Worm (Caenorhabditis elegans) whole organism, L2 larva: ENCODE results near the gene nhr-156.

Experiments
- C34F6.9 ChIP-seq: fragments of 150-350 bp; optimal IDR thresholded peaks from 2 replicates; lab custom pipeline; 2014; ENCODE audit warnings: missing biosample characterization, missing genetic modification characterization
- F13H6.1 ChIP-seq: sonication (generic microtip); optimal IDR thresholded peaks from 2 replicates; lab custom pipeline; 2016; ENCODE audit warnings: missing genetic modification characterization, missing compliant biosample characterization
- alr-1 ChIP-seq: fragments of 150-350 bp; optimal IDR thresholded peaks from 2 replicates; lab custom pipeline; 2014; ENCODE audit warnings: missing biosample characterization, missing genetic modification characterization
- aly-2 ChIP-seq: fragments of 150-350 bp; optimal IDR thresholded peaks from 2 replicates; lab custom pipeline; 2014; ENCODE audit warnings: missing biosample characterization, missing genetic modification characterization
- ama-1 ChIP-seq: fragments of 150-350 bp; optimal IDR thresholded peaks from 2 replicates; lab custom pipeline; 2018; ENCODE audit warnings: inconsistent platforms
- ceh-16 ChIP-seq: fragments of 150-350 bp; optimal IDR thresholded peaks from 2 replicates; lab custom pipeline; 2014; ENCODE audit warnings: missing biosample characterization, missing genetic modification characterization
- ceh-82 ChIP-seq: fragments of 150-350 bp; optimal IDR thresholded peaks from 2 replicates; lab custom pipeline; 2014; ENCODE audit warnings: missing biosample characterization, missing genetic modification characterization
- crh-2 ChIP-seq: sonication (generic microtip); optimal IDR thresholded peaks from 2 replicates; lab custom pipeline; 2017; ENCODE audit warnings: missing biosample characterization, missing genetic modification characterization
- dmd-4 ChIP-seq: sonication (generic microtip); optimal IDR thresholded peaks from 2 replicates; lab custom pipeline; 2017; ENCODE audit warnings: missing biosample characterization, missing genetic modification characterization
- egl-27 ChIP-seq: sonication (generic microtip); optimal IDR thresholded peaks from 3 replicates; lab custom pipeline; 2017; ENCODE audit warnings: missing biosample characterization, missing genetic modification reagents, missing genetic modification characterization
- fos-1 ChIP-seq: fragments of 150-350 bp; optimal IDR thresholded peaks from 2 replicates; lab custom pipeline; 2014; ENCODE audit warnings: missing biosample characterization, missing genetic modification characterization
- gmeb-1 ChIP-seq: fragments of 150-350 bp; optimal IDR thresholded peaks from 2 replicates; lab custom pipeline; 2014; ENCODE audit warnings: missing biosample characterization, missing genetic modification characterization
- lin-11 ChIP-seq: fragments of 150-350 bp; sonication (generic microtip); optimal IDR thresholded peaks from 2 replicates; lab custom pipeline; 2014; ENCODE audit warnings: missing biosample characterization, missing genetic modification characterization, inconsistent platforms, mixed read lengths
- lin-13 ChIP-seq: fragments of 150-350 bp; optimal IDR thresholded peaks from 2 replicates; lab custom pipeline; 2014; ENCODE audit warnings: missing biosample characterization, missing genetic modification reagents, missing genetic modification characterization
- mab-5 ChIP-seq: fragments of 150-350 bp; optimal IDR thresholded peaks from 2 replicates; lab custom pipeline; 2014; ENCODE audit warnings: missing biosample characterization, missing genetic modification characterization
- mdl-1 ChIP-seq, 2 experiments: fragments of 150-350 bp in 1 of 2; sonication (generic microtip) in 1 of 2; optimal IDR thresholded peaks; 2 replicates each; lab custom pipeline; 2017; ENCODE audit warnings: missing biosample characterization in 2 of 2, missing genetic modification characterization in 2 of 2
- nhr-10 ChIP-seq: sonication (generic microtip); optimal IDR thresholded peaks from 2 replicates; lab custom pipeline; 2017; ENCODE audit warnings: missing biosample characterization, missing genetic modification characterization
- nhr-11 ChIP-seq: fragments of 150-350 bp; optimal IDR thresholded peaks from 2 replicates; lab custom pipeline; 2014; ENCODE audit warnings: missing biosample characterization, missing genetic modification characterization
- nhr-12 ChIP-seq: fragments of 150-350 bp; optimal IDR thresholded peaks from 2 replicates; lab custom pipeline; 2014; ENCODE audit warnings: missing biosample characterization, missing genetic modification characterization
- nhr-129 ChIP-seq: fragments of 150-350 bp; optimal IDR thresholded peaks from 2 replicates; lab custom pipeline; 2014; ENCODE audit warnings: missing biosample characterization, missing genetic modification characterization
- nhr-21 ChIP-seq: fragments of 150-350 bp; optimal IDR thresholded peaks from 2 replicates; lab custom pipeline; 2014; ENCODE audit warnings: missing biosample characterization, missing genetic modification characterization
- nhr-23 ChIP-seq: fragments of 150-350 bp; optimal IDR thresholded peaks from 2 replicates; lab custom pipeline; 2014; ENCODE audit warnings: missing biosample characterization, missing genetic modification reagents, missing genetic modification characterization
- nhr-237 ChIP-seq: fragments of 150-350 bp; optimal IDR thresholded peaks from 2 replicates; lab custom pipeline; 2014; ENCODE audit warnings: missing biosample characterization, missing genetic modification characterization
- nhr-25 ChIP-seq: fragments of 150-350 bp; sonication (generic microtip); optimal IDR thresholded peaks from 3 replicates; lab custom pipeline; 2014; ENCODE audit warnings: missing biosample characterization, missing genetic modification characterization
- nhr-6 ChIP-seq: fragments of 150-350 bp; optimal IDR thresholded peaks from 2 replicates; lab custom pipeline; 2014; ENCODE audit warnings: missing biosample characterization, missing genetic modification characterization
- nhr-77 ChIP-seq: fragments of 150-350 bp; optimal IDR thresholded peaks from 2 replicates; lab custom pipeline; 2014; ENCODE audit warnings: missing biosample characterization, missing genetic modification characterization
- peb-1 ChIP-seq: fragments of 150-350 bp; optimal IDR thresholded peaks from 2 replicates; lab custom pipeline; 2014; ENCODE audit warnings: missing biosample characterization, missing genetic modification characterization
- sem-4 ChIP-seq: fragments of 150-350 bp; optimal IDR thresholded peaks from 2 replicates; lab custom pipeline; 2014; ENCODE audit warnings: missing biosample characterization, missing genetic modification reagents, missing genetic modification characterization
- skn-1 ChIP-seq: sonication (generic microtip); optimal IDR thresholded peaks from 2 replicates; lab custom pipeline; 2017; ENCODE audit warnings: missing biosample characterization, missing genetic modification characterization
- sma-3 ChIP-seq: sonication (generic microtip); optimal IDR thresholded peaks from 2 replicates; lab custom pipeline; 2016; ENCODE audit warnings: missing genetic modification reagents, missing genetic modification characterization, missing compliant biosample characterization
- sma-9 ChIP-seq, 2 experiments: fragments of 150-350 bp in 1 of 2; sonication (generic microtip) in 1 of 2; optimal IDR thresholded peaks; 2 replicates each; lab custom pipeline; 2014 to 2016; ENCODE audit warnings: missing genetic modification characterization in 2 of 2, mild to moderate bottlenecking in 1 of 2, missing biosample characterization in 1 of 2, missing compliant biosample characterization in 1 of 2, missing genetic modification reagents in 1 of 2, moderate library complexity in 1 of 2
- snpc-4 ChIP-seq: fragments of 150-350 bp; optimal IDR thresholded peaks from 2 replicates; lab custom pipeline; 2014; ENCODE audit warnings: missing biosample characterization, missing genetic modification characterization
- unc-39 ChIP-seq: fragments of 150-350 bp; optimal IDR thresholded peaks from 2 replicates; lab custom pipeline; 2014; ENCODE audit warnings: missing biosample characterization, missing genetic modification characterization
- unc-55 ChIP-seq: fragments of 150-350 bp; sonication (generic microtip); optimal IDR thresholded peaks from 3 replicates; lab custom pipeline; 2014; ENCODE audit warnings: missing biosample characterization, missing genetic modification reagents, missing genetic modification characterization
- unc-62 ChIP-seq: fragments of 150-350 bp; optimal IDR thresholded peaks from 2 replicates; lab custom pipeline; 2014; ENCODE audit warnings: missing biosample characterization, missing genetic modification reagents, missing genetic modification characterization
- zag-1 ChIP-seq: fragments of 150-350 bp; optimal IDR thresholded peaks from 2 replicates; lab custom pipeline; 2014; ENCODE audit warnings: missing biosample characterization, missing genetic modification characterization
- ztf-1 ChIP-seq: fragments of 200-800 bp; sonication (Bioruptor generic); conservative IDR thresholded peaks from 2 replicates; pipeline ENCODE4 v1.3.6; 2022; ENCODE audit warnings: missing genetic modification characterization, missing compliant biosample characterization
- ztf-11 ChIP-seq: sonication (generic microtip); optimal IDR thresholded peaks from 2 replicates; lab custom pipeline; 2017; ENCODE audit warnings: missing biosample characterization, missing genetic modification characterization
- ztf-4 ChIP-seq: fragments of 150-350 bp; optimal IDR thresholded peaks from 2 replicates; lab custom pipeline; 2014; ENCODE audit warnings: missing biosample characterization, missing genetic modification characterization

The nhr-156 gene

ce11 chrV:3892361-3892904, 13.5 kb upstream of the nhr-156 start, which contains the start of gene C17E7.4:
Gene C17E7.4, plus strand, starts transcription at chrV:3892854.
- TF ChIP-seq nhr-129 (tag; lab: Kevin White, UChicago): no peak
- TF ChIP-seq mab-5 (tag; lab: Kevin White, UChicago): no peak
- TF ChIP-seq lin-11 (tag; lab: Kevin White, UChicago): no peak
- no peak for TF ChIP-seq nhr-10 (tag; lab: Kevin White, UChicago)
- no peak for TF ChIP-seq mdl-1 (tag; optimal IDR thresholded peaks at IDR 0.05; lab: Kevin White, UChicago)
- TF ChIP-seq sma-9 (GFP tag; optimal IDR thresholded peaks at IDR 0.05; lab: Kevin White, UChicago): no peak
- no peak for TF ChIP-seq sma-9 (tag; optimal IDR thresholded peaks at IDR 0.05; lab: Kevin White, UChicago)
- TF ChIP-seq ceh-82 (tag; lab: Kevin White, UChicago): no peak
- no peak for TF ChIP-seq skn-1 (tag; lab: Kevin White, UChicago)
- TF ChIP-seq sem-4 (tag; lab: Kevin White, UChicago): no peak
- TF ChIP-seq alr-1 (tag; lab: Kevin White, UChicago): no peak
- no peak for TF ChIP-seq ama-1 (lab: Kevin White, UChicago)
- no peak for TF ChIP-seq unc-62 (GFP tag; lab: Kevin White, UChicago)
- TF ChIP-seq ztf-1: no peak
- no peak for TF ChIP-seq nhr-12 (tag; lab: Kevin White, UChicago)
- no peak for TF ChIP-seq peb-1 (tag; lab: Kevin White, UChicago)
- no peak for TF ChIP-seq nhr-77

- TF ChIP-seq nhr-12 (tag; lab: Kevin White, UChicago) (no peak), sem-4 (tag; lab: Kevin White, UChicago) (no peak), C34F6.9 (tag; lab: Kevin White, UChicago) (no peak), nhr-11 (tag; lab: Kevin White, UChicago) (no peak), ztf-1 (no peak), unc-55 (GFP tag; lab: Kevin White, UChicago) (no peak), ztf-11 (no peak), nhr-77 (no peak), egl-27 (no peak), dmd-4 (tag; lab: Kevin White, UChicago) (no peak), ceh-82 (tag; lab: Kevin White, UChicago) (no peak), lin-13 (GFP tag; lab: Kevin White, UChicago) (no peak), nhr-25 (no peak)
These were observed 11.2 kb upstream of the nhr-156 start, which contains the start of gene sre-9 for ce11 chrV:3894661-3895060. Gene sre-9, plus strand, starts transcription at chrV:3894961.

ce11 chrV:3896018-3896417, 9.9 kb upstream of the nhr-156 start:
- TF ChIP-seq aly-2: no peak
- TF ChIP-seq sem-4 (tag; lab: Kevin White, UChicago): no peak
- TF ChIP-seq snpc-4 (tag; lab: Kevin White, UChicago): no peak
- no peak for TF ChIP-seq unc-39 (tag; lab: Kevin White, UChicago)
- no peak for TF ChIP-seq nhr-23 (tag; lab: Kevin White, UChicago)
- no peak for TF ChIP-seq nhr-12 (tag; lab: Kevin White, UChicago)
- no peak for TF ChIP-seq nhr-237 (tag; lab: Kevin White, UChicago)

- TF ChIP-seq nhr-77: no peak
- TF ChIP-seq sma-3 (GFP tag; lab: Kevin White, UChicago): no peak
- TF ChIP-seq fos-1 (tag; lab: Kevin White, UChicago): no peak
- no peak for TF ChIP-seq aly-2
- TF ChIP-seq nhr-21 (tag; lab: Kevin White, UChicago): no peak
- no peak for TF ChIP-seq F13H6.1 (tag; lab: Kevin White, UChicago)
- TF ChIP-seq nhr-129 (tag; lab: Kevin White, UChicago): no peak
- TF ChIP-seq peb-1 (tag; lab: Kevin White, UChicago): no peak
- TF ChIP-seq crh-2: no peak
- TF ChIP-seq sma-9 (GFP tag; optimal IDR thresholded peaks at IDR 0.05; lab: Kevin White, UChicago): no peak
- no peak for TF ChIP-seq sma-9 (tag; optimal IDR thresholded peaks at IDR 0.05; lab: Kevin White, UChicago)
- TF ChIP-seq gmeb-1 (tag; lab: Kevin White, UChicago): no peak
- no peak for TF ChIP-seq zag-1
- TF ChIP-seq ztf-4 (tag; lab: Kevin White, UChicago): no peak
- TF ChIP-seq C34F6.9 (tag; lab: Kevin White, UChicago): no peak
- TF ChIP-seq ceh-82 (tag; lab: Kevin White, UChicago): no peak
- TF ChIP-seq skn-1 (tag; lab: Kevin White, UChicago): no peak
- TF ChIP-seq ceh-16 (tag; lab: Kevin White, UChicago): no peak
- TF ChIP-seq nhr-6 (tag; lab: Kevin White, UChicago): no peak
- no peak for TF ChIP-seq ztf-1
These were observed 5.8 kb upstream of the nhr-156 start, which contains the start of gene irld-22 for ce11 chrV:3900102-3900501. Gene irld-22, minus strand, starts transcription at chrV:3900202.
